5 worm cellular contexts compared by ENCODE assay signal in the genomic region with DNA sequence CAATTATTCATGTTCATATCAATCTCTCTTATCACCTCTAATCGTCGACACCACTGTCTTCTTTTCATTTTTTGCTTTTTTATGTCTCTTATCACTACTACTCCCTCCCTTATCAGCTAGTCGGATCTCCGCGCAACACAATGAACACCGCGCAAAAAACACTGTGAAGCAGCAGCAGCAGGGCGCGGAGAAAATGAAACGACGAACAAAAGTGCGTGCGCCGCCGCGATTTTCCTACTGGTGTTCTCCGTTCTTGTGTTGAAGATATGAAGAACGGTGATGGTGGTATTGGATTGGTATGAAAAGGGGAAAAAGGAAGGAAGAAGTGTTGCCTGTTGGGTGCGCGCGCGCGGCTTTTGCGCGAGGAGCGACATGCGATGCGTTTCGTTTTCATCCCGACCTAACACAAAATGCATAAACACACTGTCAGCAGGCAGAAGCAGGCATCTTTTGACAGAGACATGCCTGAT.
TF ChIP-seq lines count a peak whose summit lies in the region.

No protein-coding gene starts in this region.

TF ChIP-seq in whole organism, L1 larva, 84 proteins besides CTCF, POLR2A, EP300 and RAD21:
- TF ChIP-seq lin-14 (GFP tag; optimal IDR thresholded peaks at IDR 0.05; lab: Kevin White, UChicago) (peak; percentile 62), ceh-8 (GFP tag; optimal IDR thresholded peaks at IDR 0.05; lab: Kevin White, UChicago) (no peak), elt-3 (tag; optimal IDR thresholded peaks at IDR 0.05; lab: Kevin White, UChicago) (peak in 1 of 6 experiments; percentile 25), blmp-1 (tag; optimal IDR thresholded peaks at IDR 0.05; lab: Kevin White, UChicago) (peak; percentile 75), tlp-1 (tag; optimal IDR thresholded peaks at IDR 0.05; lab: Kevin White, UChicago) (peak; percentile 31), nhr-85 (tag; lab: Kevin White, UChicago) (peak; percentile 71), elt-2 (tag; optimal IDR thresholded peaks at IDR 0.05; lab: Kevin White, UChicago) (peak; percentile 83), pqm-1 (tag; optimal IDR thresholded peaks at IDR 0.05; lab: Kevin White, UChicago) (peak; percentile 80), unc-30 (tag; optimal IDR thresholded peaks at IDR 0.05; lab: Kevin White, UChicago) (no peak)

TF ChIP-seq in whole organism, L3 larva, 47 proteins besides CTCF, POLR2A, EP300 and RAD21 (continues in another document):
- TF ChIP-seq mml-1 (tag; optimal IDR thresholded peaks at IDR 0.05; lab: Kevin White, UChicago): no peak
- TF ChIP-seq nhr-23 (tag; optimal IDR thresholded peaks at IDR 0.05; lab: Kevin White, UChicago): peak; percentile 67
- TF ChIP-seq hmg-11 (tag; optimal IDR thresholded peaks at IDR 0.05; lab: Kevin White, UChicago): no peak
- TF ChIP-seq nhr-76 (tag; optimal IDR thresholded peaks at IDR 0.05; lab: Kevin White, UChicago): no peak
- no peak for TF ChIP-seq ceh-16 (tag; optimal IDR thresholded peaks at IDR 0.05; lab: Kevin White, UChicago)
- no peak for TF ChIP-seq lin-15B (tag; optimal IDR thresholded peaks at IDR 0.05; lab: Kevin White, UChicago)
- no peak for TF ChIP-seq ztf-11 (tag; optimal IDR thresholded peaks at IDR 0.05; lab: Kevin White, UChicago)
- no peak for TF ChIP-seq lsy-12 (tag; optimal IDR thresholded peaks at IDR 0.05; lab: Kevin White, UChicago)
- no peak for TF ChIP-seq nfya-1 (tag; optimal IDR thresholded peaks at IDR 0.05; lab: Kevin White, UChicago; ENCODE audit: insufficient read depth)
- TF ChIP-seq mdl-1 (tag; optimal IDR thresholded peaks at IDR 0.05; lab: Kevin White, UChicago): no peak
- TF ChIP-seq sea-2 (GFP tag; optimal IDR thresholded peaks at IDR 0.05; lab: Kevin White, UChicago): no peak
- TF ChIP-seq nhr-11 (tag; optimal IDR thresholded peaks at IDR 0.05; lab: Kevin White, UChicago): no peak
- TF ChIP-seq skn-1 (tag; optimal IDR thresholded peaks at IDR 0.05; lab: Kevin White, UChicago): no peak
- TF ChIP-seq elt-1 (tag; optimal IDR thresholded peaks at IDR 0.05; lab: Kevin White, UChicago): peak; percentile 95
- TF ChIP-seq R02D3.7 (tag; optimal IDR thresholded peaks at IDR 0.05; lab: Kevin White, UChicago): no peak
- TF ChIP-seq ceh-9 (tag; optimal IDR thresholded peaks at IDR 0.05; lab: Kevin White, UChicago): no peak
- TF ChIP-seq nhr-28 (tag; optimal IDR thresholded peaks at IDR 0.05; lab: Kevin White, UChicago): no peak
- no peak for TF ChIP-seq ceh-28 (tag; optimal IDR thresholded peaks at IDR 0.05; lab: Kevin White, UChicago)
- no peak for TF ChIP-seq zag-1 (tag; optimal IDR thresholded peaks at IDR 0.05; lab: Kevin White, UChicago)
- TF ChIP-seq unc-62 (GFP tag; optimal IDR thresholded peaks at IDR 0.05; lab: Kevin White, UChicago): no peak
- peak; percentile 46 for TF ChIP-seq jun-1 (tag; optimal IDR thresholded peaks at IDR 0.05; lab: Kevin White, UChicago)

TF ChIP-seq in whole organism, early embryonic, 17 proteins besides CTCF, POLR2A, EP300 and RAD21:
- TF ChIP-seq F13C5.2 (tag; optimal IDR thresholded peaks at IDR 0.05; lab: Kevin White, UChicago) (no peak), hmg-4 (GFP tag; optimal IDR thresholded peaks at IDR 0.05; lab: Kevin White, UChicago) (peak; percentile 68)

TF ChIP-seq in whole organism, midembryonic, 9 proteins besides CTCF, POLR2A, EP300 and RAD21:
- no peak for TF ChIP-seq tab-1 (GFP tag; IDR thresholded peaks at IDR 0.05; lab: Robert Waterston, UW)
- peak; percentile 51 for TF ChIP-seq cog-1 (tag; optimal IDR thresholded peaks at IDR 0.05; lab: Kevin White, UChicago)
- no peak for TF ChIP-seq klf-2 (GFP tag; conservative IDR thresholded peaks at IDR 0.05; lab: Robert Waterston, UW)
- no peak for TF ChIP-seq med-1 (GFP tag; optimal IDR thresholded peaks at IDR 0.05; lab: Kevin White, UChicago; ENCODE audit: insufficient read depth)
- 0 out of 2 replicates have a peak, but pooled peaks have one; percentile 55 for TF ChIP-seq ztf-23 (GFP tag; IDR thresholded peaks at IDR 0.05; lab: Robert Waterston, UW)
- TF ChIP-seq ztf-29 (GFP tag; IDR thresholded peaks at IDR 0.05; lab: Robert Waterston, UW): peak; percentile 60; the same call in 1 of the 2 replicates
- no peak for TF ChIP-seq ref-1 (GFP tag; conservative IDR thresholded peaks at IDR 0.05; lab: Robert Waterston, UW)
- no peak for TF ChIP-seq T22C8.4 (GFP tag; IDR thresholded peaks at IDR 0.05; lab: Robert Waterston, UW)
- no peak for TF ChIP-seq flt-1 (GFP tag; IDR thresholded peaks at IDR 0.05; lab: Robert Waterston, UW)

TF ChIP-seq in whole organism, young adult, 124 proteins besides CTCF, POLR2A, EP300 and RAD21:
- TF ChIP-seq ceh-27 (GFP tag; optimal IDR thresholded peaks at IDR 0.05; lab: Kevin White, UChicago): no peak
- peak; percentile 78 for TF ChIP-seq nhr-80 (tag; optimal IDR thresholded peaks at IDR 0.05; lab: Kevin White, UChicago)
- peak in 1 of 2 experiments; percentile 1 for TF ChIP-seq let-607 (tag; optimal IDR thresholded peaks at IDR 0.05; lab: Kevin White, UChicago)
- TF ChIP-seq mcd-1 (GFP tag; IDR thresholded peaks at IDR 0.05; lab: Robert Waterston, UW): no peak
- TF ChIP-seq sdz-38 (tag; optimal IDR thresholded peaks at IDR 0.05; lab: Kevin White, UChicago): no peak
- TF ChIP-seq unc-130 (GFP tag; optimal IDR thresholded peaks at IDR 0.05; lab: Kevin White, UChicago): no peak
- TF ChIP-seq ztf-25 (GFP tag; IDR thresholded peaks at IDR 0.05; lab: Robert Waterston, UW): 0 out of 2 replicates have a peak, but pooled peaks have one; percentile 15
- peak; percentile 62 for TF ChIP-seq zfh-2 (GFP tag; conservative IDR thresholded peaks at IDR 0.05; lab: Robert Waterston, UW)
- peak; percentile 48; the same call in 1 of the 2 replicates for TF ChIP-seq dox-1 (GFP tag; IDR thresholded peaks at IDR 0.05; lab: Robert Waterston, UW)
- TF ChIP-seq unc-62 (GFP tag; optimal IDR thresholded peaks at IDR 0.05; lab: Kevin White, UChicago): no peak
